Worm (Caenorhabditis elegans) whole organism, late embryonic: ENCODE data around the gene ZK381.2.

Source experiments
- C08G9.2 ChIP-seq: sonication (generic microtip); optimal IDR thresholded peaks from 2 replicates; lab custom pipeline; 2016; ENCODE audit warnings: mild to moderate bottlenecking, missing genetic modification characterization, moderate library complexity, missing compliant biosample characterization
- C38D4.7 ChIP-seq: fragments of 200-800 bp; sonication (Bioruptor generic); optimal IDR thresholded peaks from 2 replicates; lab custom pipeline; 2018; ENCODE audit warnings: mild to moderate bottlenecking, missing genetic modification characterization, moderate library complexity, missing compliant biosample characterization
- K02D7.2 ChIP-seq: sonication (generic microtip); optimal IDR thresholded peaks from 2 replicates; lab custom pipeline; 2017; ENCODE audit warnings: mild to moderate bottlenecking, missing genetic modification characterization, missing compliant biosample characterization
- T23F11.4 ChIP-seq: fragments of 200-800 bp; sonication (Bioruptor generic); optimal IDR thresholded peaks from 2 replicates; lab custom pipeline; 2018; ENCODE audit warnings: mild to moderate bottlenecking, missing genetic modification characterization, missing compliant biosample characterization
- ahr-1 ChIP-seq: sonication (generic microtip); optimal IDR thresholded peaks from 2 replicates; lab custom pipeline; 2016; ENCODE audit warnings: missing genetic modification characterization, missing compliant biosample characterization
- ama-1 ChIP-seq: fragments of 150-350 bp; optimal IDR thresholded peaks from 2 replicates; lab custom pipeline; 2014
- ceh-2 ChIP-seq: sonication (generic microtip); optimal IDR thresholded peaks from 2 replicates; lab custom pipeline; 2016; ENCODE audit warnings: missing genotype, missing genetic modification characterization, missing compliant biosample characterization
- ceh-22 ChIP-seq: sonication (generic microtip); optimal IDR thresholded peaks from 2 replicates; lab custom pipeline; 2017; ENCODE audit warnings: missing biosample characterization, missing genetic modification characterization
- ceh-31 ChIP-seq: sonication (generic microtip); optimal IDR thresholded peaks from 2 replicates; lab custom pipeline; 2016; ENCODE audit warnings: missing genetic modification characterization, missing compliant biosample characterization
- ceh-34 ChIP-seq: sonication (generic microtip); optimal IDR thresholded peaks from 2 replicates; lab custom pipeline; 2016; ENCODE audit warnings: mild to moderate bottlenecking, missing genetic modification characterization, missing compliant biosample characterization
- ceh-9 ChIP-seq: sonication (generic microtip); optimal IDR thresholded peaks from 2 replicates; lab custom pipeline; 2016; ENCODE audit warnings: mild to moderate bottlenecking, missing genetic modification characterization, inconsistent platforms, missing compliant biosample characterization
- che-1 ChIP-seq: sonication (generic microtip); optimal IDR thresholded peaks from 2 replicates; lab custom pipeline; 2016; ENCODE audit warnings: mild to moderate bottlenecking, missing genetic modification characterization, missing compliant biosample characterization
- dve-1 ChIP-seq: sonication (generic microtip); optimal IDR thresholded peaks from 2 replicates; lab custom pipeline; 2017; ENCODE audit warnings: antibody characterized with exemption, mild to moderate bottlenecking, missing genetic modification characterization, missing compliant biosample characterization
- elt-2 ChIP-seq: sonication (generic microtip); optimal IDR thresholded peaks from 2 replicates; lab custom pipeline; 2016; ENCODE audit warnings: missing genetic modification reagents, missing genetic modification characterization, missing compliant biosample characterization
- ets-4 ChIP-seq: sonication (generic microtip); optimal IDR thresholded peaks from 2 replicates; lab custom pipeline; 2016; ENCODE audit warnings: missing genetic modification characterization, missing compliant biosample characterization
- eyg-1 ChIP-seq: sonication (generic microtip); optimal IDR thresholded peaks from 2 replicates; lab custom pipeline; 2016; ENCODE audit warnings: missing genotype, missing genetic modification characterization, missing compliant biosample characterization
- fkh-10 ChIP-seq: fragments of 150-350 bp; optimal IDR thresholded peaks from 2 replicates; lab custom pipeline; 2014; ENCODE audit warnings: missing biosample characterization, missing genetic modification reagents, missing genetic modification characterization
- fkh-6 ChIP-seq: sonication (generic microtip); optimal IDR thresholded peaks from 2 replicates; lab custom pipeline; 2016; ENCODE audit warnings: missing genetic modification characterization, missing compliant biosample characterization
- hlh-13 ChIP-seq: fragments of 200-800 bp; sonication (Bioruptor generic); optimal IDR thresholded peaks from 2 replicates; lab custom pipeline; 2018; ENCODE audit warnings: mild to moderate bottlenecking, missing genetic modification characterization, missing compliant biosample characterization
- hlh-15 ChIP-seq: sonication (generic microtip); optimal IDR thresholded peaks from 2 replicates; lab custom pipeline; 2016; ENCODE audit warnings: missing genetic modification characterization, missing compliant biosample characterization
- hlh-6 ChIP-seq: sonication (generic microtip); optimal IDR thresholded peaks from 2 replicates; lab custom pipeline; 2016; ENCODE audit warnings: missing genotype, missing genetic modification characterization, missing compliant biosample characterization
- nfya-1 ChIP-seq: sonication (generic microtip); optimal IDR thresholded peaks from 2 replicates; lab custom pipeline; 2017; ENCODE audit warnings: missing genetic modification characterization, mild to moderate bottlenecking, missing compliant biosample characterization, antibody characterized with exemption, moderate library complexity
- pax-1 ChIP-seq: fragments of 150-350 bp; optimal IDR thresholded peaks from 2 replicates; lab custom pipeline; 2014; ENCODE audit warnings: missing biosample characterization, missing genetic modification characterization
- pha-4 ChIP-seq: fragments of 150-350 bp; optimal IDR thresholded peaks from 2 replicates; lab custom pipeline; 2018; ENCODE audit warnings: missing biosample characterization, missing genetic modification reagents, missing genetic modification characterization
- pros-1 ChIP-seq: fragments of 150-350 bp; optimal IDR thresholded peaks from 2 replicates; lab custom pipeline; 2014; ENCODE audit warnings: missing biosample characterization, missing genetic modification reagents, missing genetic modification characterization
- rnt-1 ChIP-seq: sonication (generic microtip); optimal IDR thresholded peaks from 2 replicates; lab custom pipeline; 2016; ENCODE audit warnings: missing genetic modification characterization, missing compliant biosample characterization
- sdc-2 ChIP-seq: sonication (generic microtip); optimal IDR thresholded peaks from 2 replicates; lab custom pipeline; 2016; ENCODE audit warnings: missing genotype, missing genetic modification characterization, missing compliant biosample characterization
- syd-9 ChIP-seq: sonication (generic microtip); optimal IDR thresholded peaks from 2 replicates; lab custom pipeline; 2016; ENCODE audit warnings: mild to moderate bottlenecking, missing genetic modification characterization, moderate library complexity, missing compliant biosample characterization
- unc-3 ChIP-seq, 2 experiments: fragments of 200-800 bp in 1 of 2; sonication (Bioruptor generic) in 1 of 2; sonication (generic microtip) in 1 of 2; conservative IDR thresholded peaks in 1 of 2; optimal IDR thresholded peaks in 1 of 2; 2 replicates each; pipeline versions ENCODE4 v1.3.6 to Lab custom; 2016 to 2022; ENCODE audit warnings: missing compliant biosample characterization in 2 of 2, missing genetic modification characterization in 2 of 2, missing genetic modification reagents in 1 of 2
- unc-42 ChIP-seq: sonication (generic microtip); optimal IDR thresholded peaks from 2 replicates; lab custom pipeline; 2016; ENCODE audit warnings: missing genotype, missing genetic modification characterization, missing compliant biosample characterization
- unc-55 ChIP-seq: sonication (generic microtip); optimal IDR thresholded peaks from 2 replicates; lab custom pipeline; 2017; ENCODE audit warnings: missing biosample characterization, missing genetic modification reagents, missing genetic modification characterization

ZK381.2 gene

ce11 chrIV:6928417-6928816 lies 36.9 kb upstream of the ZK381.2 start, which contains the start of gene cest-6:
Gene cest-6, minus strand, starts transcription at chrIV:6928517.
- TF ChIP-seq ceh-34 (tag; lab: Kevin White, UChicago) (no peak), elt-2 (tag; lab: Kevin White, UChicago) (peak; percentile 48)

ce11 chrIV:6937548-6937947 lies 27.7 kb upstream of the ZK381.2 start, which contains the start of gene npr-12:
Gene npr-12, minus strand, starts transcription at chrIV:6937648.
- no peak for TF ChIP-seq ceh-9
- TF ChIP-seq pros-1 (tag; lab: Kevin White, UChicago): no peak
- no peak for TF ChIP-seq hlh-6 (tag; lab: Kevin White, UChicago)
- TF ChIP-seq ceh-22 (tag; lab: Kevin White, UChicago): no peak
- no peak for TF ChIP-seq K02D7.2 (tag; lab: Kevin White, UChicago)
- TF ChIP-seq pax-1 (tag; lab: Kevin White, UChicago): no peak
- TF ChIP-seq ama-1 (lab: Kevin White, UChicago): no peak
- TF ChIP-seq ceh-34 (tag; lab: Kevin White, UChicago): no peak
- TF ChIP-seq unc-3 (GFP tag; conservative IDR thresholded peaks at IDR 0.05; lab: Robert Waterston, UW): no peak
- no peak for TF ChIP-seq unc-3 (tag; optimal IDR thresholded peaks at IDR 0.05; lab: Kevin White, UChicago)

DNA sequence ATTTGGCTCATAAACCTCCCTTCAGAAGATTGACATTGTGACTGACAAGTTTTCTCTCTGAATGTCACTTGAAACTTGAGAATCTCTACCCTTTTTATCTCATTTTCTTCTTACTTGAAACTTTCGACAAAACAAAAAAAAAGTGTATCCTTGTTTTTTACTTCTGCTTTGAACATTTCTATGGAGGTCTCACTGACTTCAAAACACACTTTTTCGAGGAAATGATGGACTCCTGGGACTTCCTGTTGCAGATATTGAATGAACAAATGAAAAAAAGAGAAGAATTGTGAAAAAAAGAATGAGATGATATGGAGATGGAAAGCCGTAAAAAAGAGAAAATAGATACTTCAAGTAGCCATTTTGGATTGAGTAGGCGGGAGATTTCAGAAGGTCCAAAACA lies 24.2 kb upstream of the ZK381.2 start:
- TF ChIP-seq fkh-10 (GFP tag; lab: Kevin White, UChicago) (no peak), pax-1 (tag; lab: Kevin White, UChicago) (no peak), fkh-6 (tag; lab: Kevin White, UChicago) (no peak), dve-1 (tag; lab: Kevin White, UChicago) (no peak), C08G9.2 (no peak), che-1 (tag; lab: Kevin White, UChicago) (no peak), ceh-9 (no peak), ets-4 (tag; lab: Kevin White, UChicago) (no peak), ceh-34 (tag; lab: Kevin White, UChicago) (no peak), ceh-2 (tag; lab: Kevin White, UChicago) (no peak), C38D4.7 (GFP tag; lab: Kevin White, UChicago) (no peak), pros-1 (tag; lab: Kevin White, UChicago) (no peak), pha-4 (tag; lab: Kevin White, UChicago) (no peak)

ce11 chrIV:6946832-6947231 lies 18.5 kb upstream of the ZK381.2 start:
- TF ChIP-seq rnt-1 (tag; lab: Kevin White, UChicago): peak; percentile 1
- no peak for TF ChIP-seq ceh-31 (tag; lab: Kevin White, UChicago)
- TF ChIP-seq unc-55 (GFP tag; lab: Kevin White, UChicago): peak; percentile 69

- TF ChIP-seq T23F11.4 (GFP tag; lab: Kevin White, UChicago): no peak
- no peak for TF ChIP-seq ets-4 (tag; lab: Kevin White, UChicago)
Observed at ce11 chrIV:6951259-6951658, 14.0 kb upstream of the ZK381.2 start.

- TF ChIP-seq sdc-2 (tag; lab: Kevin White, UChicago): no peak
- peak; percentile 25 for TF ChIP-seq unc-42 (tag; lab: Kevin White, UChicago)
- no peak for TF ChIP-seq syd-9 (tag; lab: Kevin White, UChicago)
- TF ChIP-seq ets-4 (tag; lab: Kevin White, UChicago): no peak
Observed at ce11 chrIV:6954682-6955081, 10.6 kb upstream of the ZK381.2 start.

DNA sequence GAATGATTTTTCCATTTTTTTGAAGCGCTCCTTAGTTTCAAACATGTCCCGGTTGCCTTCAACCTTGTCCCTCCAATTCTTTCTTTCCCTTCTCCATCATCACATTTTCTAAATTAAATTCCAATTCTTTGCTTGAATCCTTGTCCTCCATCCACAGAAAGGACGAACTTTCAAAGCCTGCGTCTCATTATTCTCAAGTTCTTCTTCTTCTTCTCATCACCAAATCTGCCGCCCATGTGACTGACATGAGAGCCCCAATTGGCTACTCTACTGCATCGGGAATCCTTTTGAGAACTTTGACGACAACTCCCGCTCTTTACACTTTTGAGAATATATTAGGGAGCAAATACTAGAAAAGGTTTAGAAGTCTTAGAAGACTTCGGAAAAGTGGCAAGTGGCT lies 8.6 kb upstream of the ZK381.2 start:
- TF ChIP-seq ceh-2 (tag; lab: Kevin White, UChicago) (no peak), unc-55 (GFP tag; lab: Kevin White, UChicago) (peak; percentile 32), ceh-31 (tag; lab: Kevin White, UChicago) (peak; percentile 25), hlh-13 (GFP tag; lab: Kevin White, UChicago) (no peak), eyg-1 (tag; lab: Kevin White, UChicago) (no peak), hlh-6 (tag; lab: Kevin White, UChicago) (no peak), unc-42 (tag; lab: Kevin White, UChicago) (peak; percentile 96), pros-1 (tag; lab: Kevin White, UChicago) (no peak), rnt-1 (tag; lab: Kevin White, UChicago) (no peak), T23F11.4 (GFP tag; lab: Kevin White, UChicago) (no peak), pax-1 (tag; lab: Kevin White, UChicago) (no peak), ahr-1 (tag; lab: Kevin White, UChicago) (no peak), hlh-15 (tag; lab: Kevin White, UChicago) (no peak), nfya-1 (tag; lab: Kevin White, UChicago) (peak; percentile 52)
